Worm (Caenorhabditis elegans): ENCODE results near the gene C07B5.2.

Gene C07B5.2

ce11 chrX:9517106-9517505 is at the start of gene C07B5.2:
Gene C07B5.2 (minus strand): TSS chrX:9517206.
- TF ChIP-seq lim-6 (tag; optimal IDR thresholded peaks at IDR 0.05) = no peak

ce11 chrX:9566429-9566828 is 49.4 kb upstream of the C07B5.2 start, which contains the start of gene F49E2.2:
Gene F49E2.2 (plus strand): TSS chrX:9566729.
- TF ChIP-seq hlh-13 (GFP tag; optimal IDR thresholded peaks at IDR 0.05) (no peak), fkh-6 (tag; optimal IDR thresholded peaks at IDR 0.05) (no peak), dve-1 (tag; optimal IDR thresholded peaks at IDR 0.05) (no peak), sox-2 (GFP tag; IDR thresholded peaks at IDR 0.05) (no peak), C08G9.2 (tag; optimal IDR thresholded peaks at IDR 0.05) (no peak), Y22D7AL.16 (tag; optimal IDR thresholded peaks at IDR 0.05) (no peak), pag-3 (tag; optimal IDR thresholded peaks at IDR 0.05; ENCODE audit: borderline replicate concordance) (no peak), lim-6 (tag; optimal IDR thresholded peaks at IDR 0.05) (no peak), che-1 (tag; optimal IDR thresholded peaks at IDR 0.05) (no peak), sox-4 (tag; optimal IDR thresholded peaks at IDR 0.05) (no peak), tbx-2 (tag; optimal IDR thresholded peaks at IDR 0.05) (no peak), ama-1 (optimal IDR thresholded peaks at IDR 0.05) (no peak), elt-2 (tag; optimal IDR thresholded peaks at IDR 0.05) (no peak), lin-11 (tag; optimal IDR thresholded peaks at IDR 0.05) (no peak)

ce11 chrX:9565881-9566280 is 48.9 kb upstream of the C07B5.2 start, which contains the start of gene moc-5:
Gene moc-5 (minus strand): TSS chrX:9565981.
- TF ChIP-seq C08G9.2 (tag; optimal IDR thresholded peaks at IDR 0.05) = no peak
- TF ChIP-seq C38D4.7 (GFP tag; optimal IDR thresholded peaks at IDR 0.05) = no peak
- no peak for TF ChIP-seq che-1 (tag; optimal IDR thresholded peaks at IDR 0.05)
- no peak for TF ChIP-seq ztf-16 (tag; optimal IDR thresholded peaks at IDR 0.05)
- no peak for TF ChIP-seq pha-2 (tag; optimal IDR thresholded peaks at IDR 0.05)
- TF ChIP-seq odd-2 (tag; optimal IDR thresholded peaks at IDR 0.05) = no peak
- no peak for TF ChIP-seq eyg-1 (tag; optimal IDR thresholded peaks at IDR 0.05)
- no peak for TF ChIP-seq ceh-48 (tag; optimal IDR thresholded peaks at IDR 0.05)
- no peak for TF ChIP-seq hlh-15 (tag; optimal IDR thresholded peaks at IDR 0.05)
- TF ChIP-seq elt-2 (tag; optimal IDR thresholded peaks at IDR 0.05) = no peak
- TF ChIP-seq Y22D7AL.16 (tag; optimal IDR thresholded peaks at IDR 0.05) = no peak
- no peak for TF ChIP-seq ceh-34 (tag; optimal IDR thresholded peaks at IDR 0.05)
- no peak for TF ChIP-seq ceh-45 (GFP tag; IDR thresholded peaks at IDR 0.05)
- no peak for TF ChIP-seq ceh-19 (GFP tag; optimal IDR thresholded peaks at IDR 0.05)
- TF ChIP-seq ceh-9 (tag; optimal IDR thresholded peaks at IDR 0.05) = no peak
- TF ChIP-seq ceh-22 (tag; optimal IDR thresholded peaks at IDR 0.05) = no peak
- TF ChIP-seq ceh-30 (tag; optimal IDR thresholded peaks at IDR 0.05) = no peak
- no peak for TF ChIP-seq hlh-8 (tag; optimal IDR thresholded peaks at IDR 0.05)
- no peak for TF ChIP-seq nhr-232 (tag; optimal IDR thresholded peaks at IDR 0.05)
- TF ChIP-seq ttx-3 (tag; optimal IDR thresholded peaks at IDR 0.05) = no peak

- TF ChIP-seq elt-2 (tag; optimal IDR thresholded peaks at IDR 0.05) (peak; percentile 35), ceh-31 (tag; optimal IDR thresholded peaks at IDR 0.05) (no peak)
Observed at ce11 chrX:9560931-9561330, 43.9 kb upstream of the C07B5.2 start.

- no peak for TF ChIP-seq ets-4 (tag; optimal IDR thresholded peaks at IDR 0.05)
- TF ChIP-seq elt-4 (tag; optimal IDR thresholded peaks at IDR 0.05) = no peak
- TF ChIP-seq hlh-30 (tag; optimal IDR thresholded peaks at IDR 0.05; ENCODE audit: insufficient read depth) = no peak
- TF ChIP-seq rnt-1 (tag; optimal IDR thresholded peaks at IDR 0.05) = no peak
- no peak for TF ChIP-seq che-1 (tag; optimal IDR thresholded peaks at IDR 0.05)
- TF ChIP-seq npax-4 (tag; optimal IDR thresholded peaks at IDR 0.05) = no peak
- no peak for TF ChIP-seq lin-11 (tag; optimal IDR thresholded peaks at IDR 0.05)
- no peak for TF ChIP-seq Y22D7AL.16 (tag; optimal IDR thresholded peaks at IDR 0.05)
Observed at ce11 chrX:9556038-9556437, 39.0 kb upstream of the C07B5.2 start.

All from whole organism, late embryonic.